Fruit fly (Drosophila melanogaster) whole organism: ENCODE data around the gene CG44257.

Experiments used
- CG8478 ChIP-seq: fragments of >200 bp; optimal IDR thresholded peaks from 2 replicates; lab custom pipeline; 2018; ENCODE audit warnings: inconsistent platforms
- Dll ChIP-seq: fragments of >200 bp; optimal IDR thresholded peaks from 2 replicates; lab custom pipeline; 2017
- EcR ChIP-seq, 2 experiments: fragments of >200 bp; optimal IDR thresholded peaks; 2 replicates each; lab custom pipeline; 2017; ENCODE audit warnings: missing biosample characterization in 2 of 2, missing genetic modification characterization in 2 of 2, missing genetic modification reagents in 2 of 2
- pan ChIP-seq: fragments of >200 bp; optimal IDR thresholded peaks from 2 replicates; lab custom pipeline; 2017
- psq ChIP-seq: fragments of >200 bp; optimal IDR thresholded peaks from 2 replicates; lab custom pipeline; 2017
- usp ChIP-seq: fragments of >200 bp; optimal IDR thresholded peaks from 2 replicates; lab custom pipeline; 2017; ENCODE audit warnings: missing biosample characterization, missing genetic modification characterization, mixed read lengths

DNA sequence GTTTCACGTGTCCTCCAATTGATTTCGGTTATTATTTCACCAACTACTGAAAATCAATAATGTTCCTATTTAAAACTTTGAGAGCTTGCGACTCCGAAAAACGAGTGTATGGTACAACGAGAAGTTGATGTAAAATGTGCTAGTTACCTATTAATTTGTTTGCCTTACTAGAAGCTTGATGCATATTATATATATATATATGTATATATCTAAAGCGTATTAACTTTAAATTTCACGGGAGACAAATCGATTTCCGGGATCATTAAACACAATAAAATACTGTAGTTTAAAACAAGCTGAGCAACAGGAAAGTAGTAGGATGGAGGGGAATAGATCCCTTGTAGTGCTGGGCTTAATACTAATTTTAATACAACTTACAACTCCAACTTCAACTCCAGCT is 18.4 kb downstream of the CG44257 start, which contains the start of gene CG31418:
- TF ChIP-seq usp (GFP tag; lab: Kevin White, UChicago) (no peak), pan (lab: Kevin White, UChicago) (no peak), CG8478 (lab: Kevin White, UChicago) (no peak), EcR (GFP tag; optimal IDR thresholded peaks at IDR 0.05; lab: Kevin White, UChicago) (no peak), psq (lab: Kevin White, UChicago) (no peak), Dll (lab: Kevin White, UChicago) (no peak)
